Fruit fly (Drosophila melanogaster) whole organism, embryonic: Measurements from ENCODE around the gene Dfd.

Experiments used
- Ada2b ChIP-seq: fragments of 200-800 bp; sonication (Bioruptor generic); IDR thresholded peaks from 2 replicates; pipeline ENCODE4 v1.3.6; 2022; ENCODE audit warnings: missing biosample characterization, missing genetic modification characterization
- CG10431 ChIP-seq: fragments of 200-800 bp; sonication (Bioruptor generic); optimal IDR thresholded peaks from 3 replicates; lab custom pipeline; 2018; ENCODE audit warnings: missing biosample characterization, mild to moderate bottlenecking, missing genetic modification characterization
- CG16779 ChIP-seq: fragments of 200-800 bp; sonication (Bioruptor generic); IDR thresholded peaks from 2 replicates; pipeline ENCODE4 v1.3.6; 2022; ENCODE audit warnings: missing biosample characterization, missing genetic modification characterization
- CG2889 ChIP-seq: fragments of 200-800 bp; sonication (Bioruptor generic); IDR thresholded peaks from 3 replicates; pipeline ENCODE4 v1.3.6; 2022; ENCODE audit warnings: missing biosample characterization, missing genetic modification characterization
- CG3281 ChIP-seq: fragments of 200-800 bp; sonication (Bioruptor generic); optimal IDR thresholded peaks from 3 replicates; lab custom pipeline; 2017; ENCODE audit warnings: missing biosample characterization, mild to moderate bottlenecking, missing genetic modification characterization
- CG34376 ChIP-seq: fragments of 200-800 bp; sonication (Bioruptor generic); optimal IDR thresholded peaks from 2 replicates; lab custom pipeline; 2018; ENCODE audit warnings: missing biosample characterization, mild to moderate bottlenecking, missing genetic modification characterization
- CG43689 ChIP-seq: fragments of 200-800 bp; sonication (Bioruptor generic); IDR thresholded peaks from 2 replicates; pipeline ENCODE4 v1.3.6; 2022; ENCODE audit warnings: missing biosample characterization, missing genetic modification characterization
- CG4424 ChIP-seq: fragments of 200-800 bp; sonication (Bioruptor generic); optimal IDR thresholded peaks from 3 replicates; lab custom pipeline; 2016; ENCODE audit warnings: missing biosample characterization, missing genetic modification characterization
- CG4707 ChIP-seq: fragments of 200-800 bp; sonication (Bioruptor generic); optimal IDR thresholded peaks from 2 replicates; lab custom pipeline; 2018; ENCODE audit warnings: missing biosample characterization, mild to moderate bottlenecking, missing genetic modification characterization, moderate library complexity
- CG5953 ChIP-seq: fragments of 200-800 bp; sonication (Bioruptor generic); IDR thresholded peaks from 2 replicates; pipeline ENCODE4 v1.3.6; 2022; ENCODE audit warnings: missing biosample characterization, missing genetic modification characterization
- CG6654 ChIP-seq: fragments of 200-800 bp; sonication (Bioruptor generic); optimal IDR thresholded peaks from 2 replicates; lab custom pipeline; 2017; ENCODE audit warnings: missing biosample characterization, mild to moderate bottlenecking, missing genetic modification characterization
- CG6689 ChIP-seq: fragments of 200-800 bp; sonication (Bioruptor generic); IDR thresholded peaks from 2 replicates; pipeline ENCODE4 v1.3.6; 2022; ENCODE audit warnings: missing biosample characterization, missing genetic modification characterization
- CG8290 ChIP-seq, 3 experiments: fragments of 200-800 bp; sonication (Bioruptor generic); optimal IDR thresholded peaks; 2 replicates each; lab custom pipeline; 2016 to 2019; ENCODE audit warnings: missing biosample characterization in 3 of 3, missing genetic modification characterization in 3 of 3, mild to moderate bottlenecking in 2 of 3, moderate library complexity in 1 of 3
- Chrac-16 ChIP-seq: fragments of 200-800 bp; sonication (Bioruptor generic); optimal IDR thresholded peaks from 3 replicates; lab custom pipeline; 2016; ENCODE audit warnings: missing biosample characterization, missing genetic modification characterization
- CrebB ChIP-seq: fragments of 200-800 bp; sonication (Bioruptor generic); optimal IDR thresholded peaks from 3 replicates; lab custom pipeline; 2018; ENCODE audit warnings: missing biosample characterization, mild to moderate bottlenecking, missing genetic modification characterization
- Dad ChIP-seq: fragments of 200-800 bp; sonication (Bioruptor generic); optimal IDR thresholded peaks from 3 replicates; lab custom pipeline; 2016; ENCODE audit warnings: missing biosample characterization, missing genetic modification characterization
- Dll ChIP-seq: fragments of 200-800 bp; sonication (Bioruptor generic); IDR thresholded peaks from 4 replicates; pipeline ENCODE4 v1.3.6; 2022; ENCODE audit warnings: missing biosample characterization, missing genetic modification characterization; ENCODE audit not compliant: partially characterized antibody
- Ets65A ChIP-seq: fragments of 200-800 bp; sonication (Bioruptor generic); peaks from one replicate; lab custom pipeline; 2016; ENCODE audit warnings: missing biosample characterization, missing genetic modification characterization
- Fer2 ChIP-seq: fragments of 200-800 bp; sonication (Bioruptor generic); optimal IDR thresholded peaks from 2 replicates; lab custom pipeline; 2018; ENCODE audit warnings: missing biosample characterization, mild to moderate bottlenecking, missing genetic modification characterization, moderate library complexity
- Hand ChIP-seq: fragments of 200-800 bp; sonication (Bioruptor generic); optimal IDR thresholded peaks from 2 replicates; lab custom pipeline; 2017; ENCODE audit warnings: mild to moderate bottlenecking, missing biosample characterization, missing genetic modification reagents, missing genetic modification characterization
- Hey ChIP-seq: fragments of 200-800 bp; sonication (Bioruptor generic); optimal IDR thresholded peaks from 3 replicates; lab custom pipeline; 2018; ENCODE audit warnings: missing biosample characterization, mild to moderate bottlenecking, missing genetic modification characterization
- HmgZ ChIP-seq: fragments of 200-800 bp; sonication (Bioruptor generic); optimal IDR thresholded peaks from 2 replicates; lab custom pipeline; 2018; ENCODE audit warnings: missing biosample characterization, mild to moderate bottlenecking, missing genetic modification characterization
- MESR4 ChIP-seq: fragments of 200-800 bp; sonication (Bioruptor generic); optimal IDR thresholded peaks from 2 replicates; lab custom pipeline; 2018; ENCODE audit warnings: missing biosample characterization, mild to moderate bottlenecking, missing genetic modification characterization, moderate library complexity
- MTF-1 ChIP-seq: fragments of 200-800 bp; sonication (Bioruptor generic); optimal IDR thresholded peaks from 2 replicates; lab custom pipeline; 2018; ENCODE audit warnings: missing biosample characterization, mild to moderate bottlenecking, missing genetic modification characterization, borderline replicate concordance
- Rfx ChIP-seq: fragments of 200-800 bp; sonication (Bioruptor generic); IDR thresholded peaks from 2 replicates; pipeline ENCODE4 v1.3.6; 2022; ENCODE audit warnings: missing biosample characterization, missing genetic modification characterization
- Scr ChIP-seq: fragments of 200-800 bp; sonication (Bioruptor generic); IDR thresholded peaks from 2 replicates; pipeline ENCODE4 v1.3.6; 2022; ENCODE audit warnings: missing biosample characterization, missing genetic modification characterization; ENCODE audit not compliant: partially characterized antibody
- Sin3A ChIP-seq: fragments of >200 bp; optimal IDR thresholded peaks from 2 replicates; lab custom pipeline; 2018
- Stat92E ChIP-seq, 3 experiments: fragments of >200 bp in 2 of 3; fragments of 200-800 bp in 1 of 3; sonication (Bioruptor generic) in 1 of 3; optimal IDR thresholded peaks; 2 replicates each; lab custom pipeline; 2017 to 2019; ENCODE audit warnings: missing biosample characterization in 3 of 3, missing genetic modification characterization in 3 of 3, mild to moderate bottlenecking in 1 of 3, moderate library complexity in 1 of 3
- al ChIP-seq: fragments of 200-800 bp; sonication (Bioruptor generic); IDR thresholded peaks from 2 replicates; pipeline ENCODE4 v1.3.6; 2022; ENCODE audit warnings: missing biosample characterization, missing genetic modification characterization
- aop ChIP-seq: fragments of 200-800 bp; sonication (Bioruptor generic); IDR thresholded peaks from 2 replicates; pipeline ENCODE4 v1.3.6; 2022; ENCODE audit warnings: missing biosample characterization, missing genetic modification characterization
- ase ChIP-seq: fragments of 200-800 bp; sonication (Bioruptor generic); IDR thresholded peaks from 3 replicates; pipeline ENCODE4 v1.3.6; 2022; ENCODE audit warnings: missing biosample characterization, missing genetic modification characterization
- cad ChIP-seq: fragments of >200 bp; optimal IDR thresholded peaks from 2 replicates; lab custom pipeline; 2017; ENCODE audit warnings: missing biosample characterization, missing genetic modification characterization
- chn ChIP-seq: fragments of 200-800 bp; sonication (Bioruptor generic); optimal IDR thresholded peaks from 2 replicates; lab custom pipeline; 2016; ENCODE audit warnings: missing biosample characterization, missing genetic modification characterization
- corto ChIP-seq: fragments of 200-800 bp; sonication (Bioruptor generic); optimal IDR thresholded peaks from 2 replicates; lab custom pipeline; 2016; ENCODE audit warnings: missing biosample characterization, mild to moderate bottlenecking, missing genetic modification characterization, moderate library complexity
- dati ChIP-seq: fragments of 200-800 bp; sonication (Bioruptor generic); IDR thresholded peaks from 2 replicates; pipeline ENCODE4 v1.3.6; 2022; ENCODE audit warnings: missing biosample characterization, missing genetic modification characterization
- dimm ChIP-seq: fragments of 200-800 bp; sonication (Bioruptor generic); IDR thresholded peaks from 2 replicates; pipeline ENCODE4 v1.3.6; 2022; ENCODE audit warnings: missing biosample characterization, missing genetic modification characterization
- dmrt99B ChIP-seq: fragments of 200-800 bp; sonication (Bioruptor generic); optimal IDR thresholded peaks from 2 replicates; lab custom pipeline; 2018; ENCODE audit warnings: missing biosample characterization, mild to moderate bottlenecking, missing genetic modification characterization, moderate library complexity
- dysf ChIP-seq: fragments of 200-800 bp; sonication (Bioruptor generic); IDR thresholded peaks from 3 replicates; pipeline ENCODE4 v1.3.6; 2022; ENCODE audit warnings: missing biosample characterization, missing genetic modification characterization
- ems ChIP-seq: fragments of 200-800 bp; sonication (Bioruptor generic); optimal IDR thresholded peaks from 3 replicates; lab custom pipeline; 2016; ENCODE audit warnings: missing biosample characterization, missing genetic modification characterization
- fd3F ChIP-seq: fragments of 200-800 bp; sonication (Bioruptor generic); optimal IDR thresholded peaks from 2 replicates; lab custom pipeline; 2018; ENCODE audit warnings: missing biosample characterization, mild to moderate bottlenecking, missing genetic modification characterization, moderate library complexity
- ftz-f1 ChIP-seq: fragments of 200-800 bp; sonication (Bioruptor generic); optimal IDR thresholded peaks from 2 replicates; lab custom pipeline; 2016; ENCODE audit warnings: missing biosample characterization, missing genetic modification characterization
- gro ChIP-seq: fragments of 200-800 bp; sonication (Bioruptor generic); optimal IDR thresholded peaks from 2 replicates; lab custom pipeline; 2016; ENCODE audit warnings: missing biosample characterization, missing genetic modification characterization
- gt ChIP-seq: fragments of 200-800 bp; sonication (Bioruptor generic); IDR thresholded peaks from 2 replicates; pipeline ENCODE4 v1.3.6; 2022; ENCODE audit warnings: missing biosample characterization, missing genetic modification characterization
- jumu ChIP-seq: fragments of 200-800 bp; sonication (Bioruptor generic); optimal IDR thresholded peaks from 3 replicates; lab custom pipeline; 2016; ENCODE audit warnings: missing biosample characterization, missing genetic modification characterization
- lbe ChIP-seq: fragments of 200-800 bp; sonication (Bioruptor generic); optimal IDR thresholded peaks from 2 replicates; lab custom pipeline; 2016; ENCODE audit warnings: missing biosample characterization, mild to moderate bottlenecking, missing genetic modification characterization
- mld ChIP-seq: fragments of 200-800 bp; sonication (Bioruptor generic); IDR thresholded peaks from 3 replicates; pipeline ENCODE4 v1.3.6; 2022; ENCODE audit warnings: missing biosample characterization, missing genetic modification characterization; ENCODE audit not compliant: partially characterized antibody
- pb ChIP-seq: fragments of 200-800 bp; sonication (Bioruptor generic); optimal IDR thresholded peaks from 3 replicates; lab custom pipeline; 2016; ENCODE audit warnings: missing biosample characterization, missing genetic modification characterization
- tin ChIP-seq: fragments of 200-800 bp; sonication (Bioruptor generic); optimal IDR thresholded peaks from 3 replicates; lab custom pipeline; 2016; ENCODE audit warnings: missing biosample characterization, missing genetic modification characterization
- tna ChIP-seq: fragments of 200-800 bp; sonication (Bioruptor generic); IDR thresholded peaks from 2 replicates; pipeline ENCODE4 v1.3.6; 2022; ENCODE audit warnings: missing biosample characterization, missing genetic modification characterization; ENCODE audit not compliant: partially characterized antibody
- usp ChIP-seq: fragments of >200 bp; optimal IDR thresholded peaks from 2 replicates; lab custom pipeline; 2017; ENCODE audit warnings: missing biosample characterization, missing genetic modification characterization
- wor ChIP-seq: fragments of 200-800 bp; sonication (Bioruptor generic); IDR thresholded peaks from 2 replicates; pipeline ENCODE4 v1.3.6; 2022; ENCODE audit warnings: missing biosample characterization, missing genetic modification characterization

Gene Dfd

DNA sequence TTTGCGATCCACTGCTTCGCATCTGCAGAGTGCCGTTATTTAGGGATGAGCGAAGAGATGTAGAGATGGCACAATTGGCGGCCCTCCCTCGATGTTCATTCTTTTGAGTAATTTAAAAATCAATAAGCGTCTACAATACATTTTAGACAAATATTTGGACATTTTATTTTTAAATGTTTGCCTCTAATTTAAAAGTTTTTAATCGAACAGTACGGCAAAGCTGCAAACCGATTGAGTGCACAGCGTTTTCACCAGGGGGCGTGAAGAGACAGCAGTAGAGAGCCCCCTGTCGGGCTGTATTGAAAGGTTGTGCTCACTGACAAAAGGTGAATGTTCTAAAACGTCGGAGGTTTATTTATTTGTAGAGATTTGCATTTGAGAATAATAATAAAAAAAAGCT is 32.2 kb upstream of the Dfd start, which contains the start of gene bcd (continued):
- no peak for TF ChIP-seq gro (GFP tag; lab: Kevin White, UChicago)
- TF ChIP-seq Scr (GFP tag; lab: Robert Waterston, UW), result peak; percentile 66
- TF ChIP-seq dmrt99B (tag; lab: Kevin White, UChicago), result peak; percentile 63
- TF ChIP-seq CG10431 (GFP tag; lab: Kevin White, UChicago), result no peak
- TF ChIP-seq CG34376 (GFP tag; lab: Kevin White, UChicago), result no peak
- TF ChIP-seq pb, result peak; percentile 65
- 0 out of 2 replicates have a peak, but pooled peaks have one; percentile 29 for TF ChIP-seq aop (GFP tag; lab: Robert Waterston, UW)
- peak; percentile 49; the same call in 1 of the 2 replicates for TF ChIP-seq gt (GFP tag; lab: Robert Waterston, UW)
- peak in 1 of 3 experiments; percentile 31 for TF ChIP-seq Stat92E (GFP tag; optimal IDR thresholded peaks at IDR 0.05; lab: Kevin White, UChicago)
- TF ChIP-seq dysf (GFP tag; lab: Robert Waterston, UW), result peak; percentile 75
- peak; percentile 67 for TF ChIP-seq fd3F
- TF ChIP-seq usp, result no peak
- peak; percentile 71 for TF ChIP-seq Dad (GFP tag; lab: Kevin White, UChicago)
- TF ChIP-seq lbe, result no peak
- TF ChIP-seq chn (GFP tag; lab: Kevin White, UChicago), result peak; percentile 81
- TF ChIP-seq tin (GFP tag; lab: Kevin White, UChicago), result peak; percentile 85
- TF ChIP-seq cad (GFP tag; lab: Kevin White, UChicago), result peak; percentile 43
- no peak for TF ChIP-seq dati
- TF ChIP-seq Ets65A (GFP tag; lab: Kevin White, UChicago), result peak; percentile 99
- TF ChIP-seq wor (GFP tag; lab: Robert Waterston, UW), result peak; percentile 67
- TF ChIP-seq CG4424, result peak; percentile 79
- TF ChIP-seq Sin3A, result no peak
- no peak for TF ChIP-seq ftz-f1 (GFP tag; lab: Kevin White, UChicago)
- TF ChIP-seq Dll, result peak; percentile 71
- peak; percentile 81 for TF ChIP-seq jumu (GFP tag; lab: Kevin White, UChicago)
- TF ChIP-seq CG6689 (GFP tag; lab: Robert Waterston, UW), result peak; percentile 76
- peak; percentile 45 for TF ChIP-seq Fer2 (tag; lab: Kevin White, UChicago)
- TF ChIP-seq Rfx (GFP tag; lab: Robert Waterston, UW), result peak; percentile 86
- no peak for TF ChIP-seq MESR4 (GFP tag; lab: Kevin White, UChicago)
- no peak for TF ChIP-seq CrebB (tag; lab: Kevin White, UChicago)
- TF ChIP-seq CG2889 (GFP tag; lab: Robert Waterston, UW), result no peak
- TF ChIP-seq CG16779 (GFP tag; lab: Robert Waterston, UW), result peak; percentile 47; the same call in 1 of the 2 replicates
- peak; percentile 82 for TF ChIP-seq CG5953 (GFP tag; lab: Robert Waterston, UW)
- TF ChIP-seq mld, result no peak
- TF ChIP-seq CG43689 (GFP tag; lab: Robert Waterston, UW), result 0 out of 2 replicates have a peak, but pooled peaks have one; percentile 56
- TF ChIP-seq CG6654 (GFP tag; lab: Kevin White, UChicago), result peak; percentile 25
- TF ChIP-seq CG4707 (GFP tag; lab: Kevin White, UChicago), result peak; percentile 69
- TF ChIP-seq CG3281, result peak; percentile 33
- TF ChIP-seq Chrac-16, result peak; percentile 90
- no peak for TF ChIP-seq corto (GFP tag; lab: Kevin White, UChicago)
- TF ChIP-seq HmgZ (tag; lab: Kevin White, UChicago), result peak; percentile 71
- peak; percentile 62 for TF ChIP-seq ems (GFP tag; lab: Kevin White, UChicago)
- TF ChIP-seq dimm (GFP tag; lab: Robert Waterston, UW), result peak; percentile 39; the same call in 1 of the 2 replicates
- TF ChIP-seq ase (GFP tag; lab: Robert Waterston, UW), result peak; percentile 71; the same call in 2 of the 3 replicates
- TF ChIP-seq MTF-1 (GFP tag; lab: Kevin White, UChicago), result peak; percentile 83
- peak; percentile 60 for TF ChIP-seq Ada2b
- TF ChIP-seq Hand (GFP tag; lab: Kevin White, UChicago), result no peak
- TF ChIP-seq CG8290 (GFP tag; optimal IDR thresholded peaks at IDR 0.05; lab: Kevin White, UChicago), result peak; percentile 80
- no peak for TF ChIP-seq CG8290 (tag; optimal IDR thresholded peaks at IDR 0.05; lab: Kevin White, UChicago)
- TF ChIP-seq tna (GFP tag; lab: Robert Waterston, UW), result no peak
- peak; percentile 58 for TF ChIP-seq al (GFP tag; lab: Robert Waterston, UW)
- TF ChIP-seq Hey (tag; lab: Kevin White, UChicago), result no peak
